Worm (Caenorhabditis elegans): ENCODE data around the gene Y39B6A.13.

The Y39B6A.13 gene

DNA sequence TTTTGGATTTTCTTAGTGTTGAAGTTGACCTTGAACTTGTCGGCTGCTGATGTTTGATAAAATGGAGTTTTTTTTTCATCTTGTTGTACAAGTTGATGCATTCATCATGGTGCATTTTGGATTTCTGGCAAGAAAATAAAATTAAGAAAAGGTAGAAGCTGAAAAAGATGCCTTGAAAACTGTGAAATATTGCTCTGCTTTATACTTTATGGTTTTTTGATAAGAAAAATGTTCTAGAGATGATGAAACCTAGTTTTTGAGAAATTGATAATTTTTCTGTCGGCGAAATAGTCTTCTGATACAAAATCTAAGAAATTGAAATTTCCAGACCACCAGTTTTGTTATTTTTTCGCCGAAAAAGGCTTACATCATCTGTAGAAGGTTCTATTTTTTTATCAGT is 33.1 kb upstream of the Y39B6A.13 start, which contains the start of gene Y39B6A.69:
Gene Y39B6A.69, minus strand, starts transcription at position 101 of the 400 bp plus-strand sequence.
- TF ChIP-seq Y48G9A.11 (GFP tag; IDR thresholded peaks at IDR 0.05) (no peak), unc-62 (GFP tag; optimal IDR thresholded peaks at IDR 0.05 in 1 of 2) (peak in 1 of 2 experiments; percentile 66), unc-62 (tag; optimal IDR thresholded peaks at IDR 0.05) (no peak)

DNA sequence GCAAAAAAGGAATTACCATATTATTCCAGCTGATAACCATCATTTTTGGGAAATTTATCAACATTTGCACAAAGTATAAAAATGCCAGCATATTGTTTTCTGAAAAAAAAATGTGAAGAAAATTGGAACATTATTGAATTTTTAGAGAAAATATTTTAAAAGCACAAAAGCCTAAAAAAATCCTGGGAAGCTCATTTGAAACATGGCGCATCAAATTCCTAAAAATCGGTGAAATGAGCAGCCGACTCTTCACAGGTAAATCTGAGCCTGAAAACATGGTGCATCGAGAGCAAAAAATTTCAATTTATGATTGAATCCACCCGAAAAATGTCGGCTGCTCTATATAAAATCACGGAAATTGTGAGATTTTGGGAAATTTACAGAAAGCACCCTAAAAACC is 29.8 kb upstream of the Y39B6A.13 start, which contains the start of gene Y39B6A.7:
Gene Y39B6A.7, minus strand, starts transcription at position 101 of the 400 bp plus-strand sequence.
- TF ChIP-seq nhr-10 (tag; optimal IDR thresholded peaks at IDR 0.05) (no peak), fos-1 (tag; optimal IDR thresholded peaks at IDR 0.05) (no peak), egl-43 (GFP tag; IDR thresholded peaks at IDR 0.05) (no peak), attf-4 (tag; optimal IDR thresholded peaks at IDR 0.05) (no peak), aly-2 (tag; optimal IDR thresholded peaks at IDR 0.05) (no peak), sdz-12 (GFP tag; optimal IDR thresholded peaks at IDR 0.05) (no peak), lim-7 (GFP tag; IDR thresholded peaks at IDR 0.05) (no peak), pqm-1 (tag; optimal IDR thresholded peaks at IDR 0.05) (no peak), snpc-1.2 (GFP tag; IDR thresholded peaks at IDR 0.05) (no peak), dpl-1 (GFP tag; optimal IDR thresholded peaks at IDR 0.05) (no peak), ceh-62 (tag; optimal IDR thresholded peaks at IDR 0.05) (no peak), nhr-102 (tag; optimal IDR thresholded peaks at IDR 0.05) (no peak), zfp-3 (GFP tag; conservative IDR thresholded peaks at IDR 0.05) (no peak), aha-1 (tag) (no peak), ama-1 (optimal IDR thresholded peaks at IDR 0.05) (no peak), zag-1 (tag; optimal IDR thresholded peaks at IDR 0.05) (no peak), set-16 (GFP tag; IDR thresholded peaks at IDR 0.05) (no peak), lir-3 (tag; optimal IDR thresholded peaks at IDR 0.05) (no peak), madf-5 (GFP tag; IDR thresholded peaks at IDR 0.05) (no peak)

ce11 chrV:19148350-19148749 is 29.1 kb upstream of the Y39B6A.13 start:
- TF ChIP-seq hlh-30 (tag; optimal IDR thresholded peaks at IDR 0.05; ENCODE audit: insufficient read depth) (no peak), daf-16 (GFP tag; optimal IDR thresholded peaks at IDR 0.05) (no peak), daf-16 (tag; optimal IDR thresholded peaks at IDR 0.05) (no peak), jun-1 (tag; optimal IDR thresholded peaks at IDR 0.05) (no peak)

ce11 chrV:19142595-19142994 is 23.4 kb upstream of the Y39B6A.13 start:
- TF ChIP-seq arid-1 (GFP tag; conservative IDR thresholded peaks at IDR 0.05) (peak; percentile 70), nhr-28 (tag; optimal IDR thresholded peaks at IDR 0.05) (no peak), saeg-2 (GFP tag; IDR thresholded peaks at IDR 0.05) (no peak), lin-38 (GFP tag; IDR thresholded peaks at IDR 0.05) (peak; percentile 55), madf-9 (GFP tag; conservative IDR thresholded peaks at IDR 0.05) (peak; percentile 48; the same call in 1 of the 2 replicates), set-16 (GFP tag; IDR thresholded peaks at IDR 0.05) (peak; percentile 62), dpl-1 (GFP tag; optimal IDR thresholded peaks at IDR 0.05) (no peak), zfp-2 (tag; optimal IDR thresholded peaks at IDR 0.05) (peak; percentile 0), Y48G9A.11 (GFP tag; IDR thresholded peaks at IDR 0.05) (peak; percentile 62), pha-4 (GFP tag; IDR thresholded peaks at IDR 0.05) (peak; percentile 62; the same call in 1 of the 2 replicates), pha-4 (tag; optimal IDR thresholded peaks at IDR 0.05) (no peak), rbr-2 (tag; optimal IDR thresholded peaks at IDR 0.05) (peak; percentile 23), hmg-1.1 (GFP tag; IDR thresholded peaks at IDR 0.05) (peak; percentile 60), dmd-9 (GFP tag; IDR thresholded peaks at IDR 0.05) (peak; percentile 52; the same call in 1 of the 2 replicates), ama-1 (optimal IDR thresholded peaks at IDR 0.05) (no peak), nhr-77 (tag; optimal IDR thresholded peaks at IDR 0.05) (no peak), daf-12 (tag; optimal IDR thresholded peaks at IDR 0.05) (no peak), nhr-48 (tag; optimal IDR thresholded peaks at IDR 0.05) (peak; percentile 8), vab-7 (GFP tag; IDR thresholded peaks at IDR 0.05) (peak; percentile 62)

Measured in whole organism, L4 larva.